Worm (Caenorhabditis elegans) whole organism, late embryonic: ENCODE data around the gene F33A8.7.

Source experiments
- hlh-6 ChIP-seq: sonication (generic microtip); optimal IDR thresholded peaks from 2 replicates; lab custom pipeline; 2016; ENCODE audit warnings: missing genotype, missing genetic modification characterization, missing compliant biosample characterization
- lin-11 ChIP-seq: fragments of 200-800 bp; sonication (Bioruptor generic); optimal IDR thresholded peaks from 2 replicates; lab custom pipeline; 2018; ENCODE audit warnings: mild to moderate bottlenecking, missing genetic modification characterization, missing compliant biosample characterization
- nhr-11 ChIP-seq: fragments of 150-350 bp; optimal IDR thresholded peaks from 2 replicates; lab custom pipeline; 2014; ENCODE audit warnings: missing biosample characterization, missing genetic modification characterization
- pqm-1 ChIP-seq: sonication (generic microtip); optimal IDR thresholded peaks from 2 replicates; lab custom pipeline; 2016; ENCODE audit warnings: missing genetic modification characterization, missing compliant biosample characterization
- unc-3 ChIP-seq, 2 experiments: fragments of 200-800 bp in 1 of 2; sonication (Bioruptor generic) in 1 of 2; sonication (generic microtip) in 1 of 2; conservative IDR thresholded peaks in 1 of 2; optimal IDR thresholded peaks in 1 of 2; 2 replicates each; pipeline versions ENCODE4 v1.3.6 to Lab custom; 2016 to 2022; ENCODE audit warnings: missing compliant biosample characterization in 2 of 2, missing genetic modification characterization in 2 of 2, missing genetic modification reagents in 1 of 2

- no peak for TF ChIP-seq lin-11 (tag; lab: Kevin White, UChicago)
- TF ChIP-seq nhr-11 (tag; lab: Kevin White, UChicago), result no peak
- no peak for TF ChIP-seq unc-3 (GFP tag; conservative IDR thresholded peaks at IDR 0.05; lab: Robert Waterston, UW)
- TF ChIP-seq unc-3 (tag; optimal IDR thresholded peaks at IDR 0.05; lab: Kevin White, UChicago), result no peak
- TF ChIP-seq pqm-1 (tag; lab: Kevin White, UChicago), result no peak
- TF ChIP-seq hlh-6 (tag; lab: Kevin White, UChicago), result no peak
Measured at ce11 chrII:11015210-11015609, 10.3 kb downstream of the F33A8.7 start.
